Fruit fly (Drosophila melanogaster) whole organism, wandering third instar larva: ENCODE measurements around the gene CG18748.

Experiments
- Abd-B ChIP-seq: fragments of >200 bp; optimal IDR thresholded peaks from 2 replicates; lab custom pipeline; 2017; ENCODE audit warnings: missing biosample characterization, missing genetic modification characterization
- CG32264 ChIP-seq: fragments of 200-800 bp; sonication (Bioruptor generic); optimal IDR thresholded peaks from 2 replicates; lab custom pipeline; 2016; ENCODE audit warnings: missing biosample characterization, missing genetic modification characterization
- CrebA ChIP-seq: fragments of 200-800 bp; sonication (Bioruptor generic); optimal IDR thresholded peaks from 2 replicates; lab custom pipeline; 2016; ENCODE audit warnings: missing biosample characterization, mild to moderate bottlenecking, missing genetic modification characterization, borderline replicate concordance
- Dif ChIP-seq: fragments of 200-275, 200-300 bp; sonication (Bioruptor generic); optimal IDR thresholded peaks from 2 replicates; lab custom pipeline; 2018; ENCODE audit warnings: missing biosample characterization, missing genetic modification characterization; ENCODE audit not compliant: partially characterized antibody
- GATAd ChIP-seq: sonication (Bioruptor generic); optimal IDR thresholded peaks from 2 replicates; lab custom pipeline; 2016; ENCODE audit warnings: missing biosample characterization, missing genetic modification characterization
- Hnf4 ChIP-seq: fragments of 200-800 bp; sonication (Bioruptor generic); optimal IDR thresholded peaks from 2 replicates; lab custom pipeline; 2016; ENCODE audit warnings: missing biosample characterization, mild to moderate bottlenecking, missing genetic modification characterization
- Hr83 ChIP-seq: fragments of 200-300 bp; sonication (Bioruptor generic); optimal IDR thresholded peaks from 2 replicates; lab custom pipeline; 2016; ENCODE audit warnings: missing biosample characterization, mild to moderate bottlenecking, missing genetic modification characterization, moderate library complexity; ENCODE audit not compliant: poor library complexity, severe bottlenecking
- Myc ChIP-seq: fragments of >200 bp; optimal IDR thresholded peaks from 2 replicates; lab custom pipeline; 2017
- N ChIP-seq: fragments of >200 bp; optimal IDR thresholded peaks from 2 replicates; lab custom pipeline; 2018; ENCODE audit warnings: missing biosample characterization, missing external identifiers, missing genetic modification characterization
- Rel ChIP-seq, 2 experiments: fragments of 200-800 bp; sonication (Bioruptor generic) in 1 of 2; optimal IDR thresholded peaks; 2 replicates in 1 of 2; 3 replicates in 1 of 2; lab custom pipeline; 2016 to 2019; ENCODE audit warnings: mild to moderate bottlenecking in 2 of 2, missing biosample characterization in 2 of 2, missing genetic modification characterization in 2 of 2, moderate library complexity in 1 of 2
- Sp1 ChIP-seq: fragments of 200-800 bp; sonication (Bioruptor generic); optimal IDR thresholded peaks from 3 replicates; lab custom pipeline; 2019; ENCODE audit warnings: missing biosample characterization, mild to moderate bottlenecking, missing genetic modification characterization, moderate library complexity
- Vsx2 ChIP-seq: fragments of 200-300, 225-300 bp; sonication (Bioruptor generic); optimal IDR thresholded peaks from 2 replicates; lab custom pipeline; 2018; ENCODE audit warnings: missing biosample characterization, missing genetic modification characterization; ENCODE audit not compliant: partially characterized antibody
- br ChIP-seq: fragments of 200-800 bp; sonication (Bioruptor generic); optimal IDR thresholded peaks from 2 replicates; lab custom pipeline; 2016; ENCODE audit warnings: missing biosample characterization, missing genetic modification characterization
- brk ChIP-seq: fragments of 200-800 bp; sonication (Bioruptor generic); optimal IDR thresholded peaks from 2 replicates; lab custom pipeline; 2016; ENCODE audit warnings: missing biosample characterization, mild to moderate bottlenecking, missing genetic modification characterization
- dmrt93B ChIP-seq: fragments of 200-800 bp; sonication (Bioruptor generic); optimal IDR thresholded peaks from 2 replicates; lab custom pipeline; 2018; ENCODE audit warnings: missing biosample characterization, mild to moderate bottlenecking, missing genetic modification characterization
- dsf ChIP-seq: sonication (Bioruptor generic); optimal IDR thresholded peaks from 2 replicates; lab custom pipeline; 2016; ENCODE audit warnings: missing biosample characterization, missing genetic modification characterization, borderline replicate concordance
- ey ChIP-seq: fragments of 200-800 bp; sonication (Bioruptor generic); optimal IDR thresholded peaks from 2 replicates; lab custom pipeline; 2016; ENCODE audit warnings: missing biosample characterization, missing genetic modification characterization
- foxo ChIP-seq, 2 experiments: fragments of 200-800 bp; sonication (Bioruptor generic); optimal IDR thresholded peaks; 2 replicates in 1 of 2; 3 replicates in 1 of 2; lab custom pipeline; 2016 to 2017; ENCODE audit warnings: missing biosample characterization in 2 of 2, missing genetic modification characterization in 2 of 2
- h ChIP-seq: fragments of 200-800 bp; sonication (Bioruptor generic); optimal IDR thresholded peaks from 3 replicates; lab custom pipeline; 2016; ENCODE audit warnings: missing biosample characterization, mild to moderate bottlenecking, missing genetic modification characterization
- jim ChIP-seq: fragments of 175-275, 200-325 bp; sonication (Bioruptor generic); optimal IDR thresholded peaks from 2 replicates; lab custom pipeline; 2016; ENCODE audit warnings: missing biosample characterization, mild to moderate bottlenecking, missing genetic modification characterization
- lola ChIP-seq: fragments of >200 bp; optimal IDR thresholded peaks from 2 replicates; lab custom pipeline; 2017; ENCODE audit warnings: missing biosample characterization, missing genetic modification characterization
- psq ChIP-seq: fragments of 200-800 bp; sonication (Bioruptor generic); optimal IDR thresholded peaks from 3 replicates; lab custom pipeline; 2017; ENCODE audit warnings: missing biosample characterization, mild to moderate bottlenecking, missing genetic modification characterization, moderate library complexity
- rgr ChIP-seq: fragments of 200-800 bp; sonication (Bioruptor generic); optimal IDR thresholded peaks from 3 replicates; lab custom pipeline; 2016; ENCODE audit warnings: missing biosample characterization, mild to moderate bottlenecking, missing genetic modification characterization
- sage ChIP-seq: fragments of 200-800 bp; sonication (Bioruptor generic); optimal IDR thresholded peaks from 2 replicates; lab custom pipeline; 2016; ENCODE audit warnings: missing biosample characterization, mild to moderate bottlenecking, missing genetic modification characterization
- sv ChIP-seq: fragments of 200-800 bp; sonication (Bioruptor generic); optimal IDR thresholded peaks from 3 replicates; lab custom pipeline; 2016; ENCODE audit warnings: missing biosample characterization, missing genetic modification characterization
- tai ChIP-seq: sonication (Bioruptor generic); optimal IDR thresholded peaks from 2 replicates; lab custom pipeline; 2016; ENCODE audit warnings: missing biosample characterization, missing genetic modification characterization
- usp ChIP-seq: fragments of >200 bp; optimal IDR thresholded peaks from 2 replicates; lab custom pipeline; 2017; ENCODE audit warnings: missing biosample characterization, missing genetic modification characterization
- woc ChIP-seq: sonication (Bioruptor generic); optimal IDR thresholded peaks from 2 replicates; lab custom pipeline; 2016; ENCODE audit warnings: missing biosample characterization, mild to moderate bottlenecking, missing genetic modification characterization

The CG18748 gene

dm6 chr3R:7802693-7803092 is 15.0 kb upstream of the CG18748 start, which contains the start of gene CG3014:
Gene CG3014, minus strand, starts transcription at chr3R:7802793.
- no peak for TF ChIP-seq lola (GFP tag; lab: Kevin White, UChicago)
- TF ChIP-seq, all 38 proteins: peak for 0

dm6 chr3R:7798525-7798924 is 10.8 kb upstream of the CG18748 start, which contains the start of gene CG18744:
Gene CG18744, minus strand, starts transcription at chr3R:7798771.
- TF ChIP-seq dsf (GFP tag; lab: Kevin White, UChicago): no peak
- no peak for TF ChIP-seq GATAd
- no peak for TF ChIP-seq h (GFP tag; lab: Kevin White, UChicago)
- TF ChIP-seq tai: no peak
- TF ChIP-seq br (GFP tag; lab: Kevin White, UChicago): no peak
- no peak for TF ChIP-seq brk (GFP tag; lab: Kevin White, UChicago)
- TF ChIP-seq Hnf4 (GFP tag; lab: Kevin White, UChicago): no peak

DNA sequence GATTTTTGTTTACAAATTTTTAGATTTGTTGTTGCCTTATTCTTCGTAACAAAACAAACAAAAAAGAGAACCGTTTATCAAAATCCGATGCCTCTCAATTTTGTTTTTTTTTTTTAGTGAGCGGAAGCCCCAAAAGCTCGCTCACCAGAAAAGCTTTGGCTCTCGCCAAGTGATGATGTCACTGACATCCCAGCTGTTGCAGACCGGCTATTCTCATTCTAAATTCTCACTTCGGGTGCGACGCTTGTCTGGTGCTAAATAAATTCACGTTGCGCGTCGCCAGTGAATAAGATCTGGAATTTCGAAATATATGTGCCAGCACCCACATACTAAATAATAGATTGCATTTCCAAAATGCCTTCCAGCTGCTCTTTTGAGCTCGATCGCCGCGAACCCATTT is 6.1 kb upstream of the CG18748 start, which contains the start of gene CG2641:
Gene CG2641, plus strand, starts transcription at position 215 of the 400 bp plus-strand sequence.
- no peak for TF ChIP-seq tai
- TF ChIP-seq dmrt93B: no peak
- no peak for TF ChIP-seq dsf (GFP tag; lab: Kevin White, UChicago)
- no peak for TF ChIP-seq ey (GFP tag; lab: Kevin White, UChicago)
- peak in 1 of 2 experiments; percentile 80 for TF ChIP-seq foxo (GFP tag; optimal IDR thresholded peaks at IDR 0.05; lab: Kevin White, UChicago)
- TF ChIP-seq CrebA: peak; percentile 92
- peak; percentile 36 for TF ChIP-seq CG32264 (GFP tag; lab: Kevin White, UChicago)
- TF ChIP-seq lola (GFP tag; lab: Kevin White, UChicago): no peak
- peak; percentile 16 for TF ChIP-seq Vsx2 (GFP tag; lab: Kevin White, UChicago)
- peak; percentile 38 for TF ChIP-seq Dif
- peak; percentile 95 for TF ChIP-seq Rel (GFP tag; optimal IDR thresholded peaks at IDR 0.05; lab: Kevin White, UChicago)
- TF ChIP-seq Rel (tag; optimal IDR thresholded peaks at IDR 0.05; lab: Kevin White, UChicago): no peak
- TF ChIP-seq woc (GFP tag; lab: Kevin White, UChicago): no peak
- TF ChIP-seq sv (GFP tag; lab: Kevin White, UChicago): no peak
- TF ChIP-seq sage (GFP tag; lab: Kevin White, UChicago): peak; percentile 58
- TF ChIP-seq Hr83 (GFP tag; lab: Kevin White, UChicago): no peak
- peak; percentile 48 for TF ChIP-seq Sp1 (GFP tag; lab: Kevin White, UChicago)
- TF ChIP-seq N: no peak
- TF ChIP-seq Myc (lab: Kevin White, UChicago): no peak
- no peak for TF ChIP-seq jim
- TF ChIP-seq usp (GFP tag; lab: Kevin White, UChicago): no peak
- TF ChIP-seq rgr (GFP tag; lab: Kevin White, UChicago): no peak
- TF ChIP-seq h (GFP tag; lab: Kevin White, UChicago): no peak
- peak; percentile 34 for TF ChIP-seq brk (GFP tag; lab: Kevin White, UChicago)
- no peak for TF ChIP-seq psq (GFP tag; lab: Kevin White, UChicago)

DNA sequence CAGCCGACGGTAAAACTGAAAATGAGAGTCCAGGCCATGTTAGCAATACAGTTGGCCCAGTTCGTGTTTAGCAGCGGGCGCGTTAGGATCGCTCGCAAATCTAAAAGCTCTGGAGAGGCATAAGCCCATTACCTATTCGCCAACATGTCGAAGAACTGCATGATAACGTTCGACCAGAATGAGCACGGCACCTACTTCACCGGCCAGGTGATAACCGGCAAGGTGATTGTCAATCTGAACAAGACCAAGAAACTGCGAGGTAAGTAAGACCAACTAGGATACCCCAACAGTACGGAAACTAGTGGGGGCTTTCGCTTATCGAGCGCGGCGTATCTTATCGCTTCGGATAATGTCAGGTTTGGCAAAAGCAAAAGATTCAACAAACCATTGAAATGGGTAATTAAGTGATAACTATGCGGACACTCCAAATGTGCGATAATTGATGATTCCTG is 2.9 kb upstream of the CG18748 start, which contains the start of gene CG10086:
Gene CG10086, plus strand, starts transcription at position 51 of the 452 bp plus-strand sequence.
- TF ChIP-seq h (GFP tag; lab: Kevin White, UChicago) (peak; percentile 22), foxo (GFP tag; optimal IDR thresholded peaks at IDR 0.05; lab: Kevin White, UChicago) (no peak), GATAd (no peak), Rel (GFP tag; optimal IDR thresholded peaks at IDR 0.05; lab: Kevin White, UChicago) (no peak), Rel (tag; optimal IDR thresholded peaks at IDR 0.05; lab: Kevin White, UChicago) (peak; percentile 2), Abd-B (GFP tag; lab: Kevin White, UChicago) (no peak), CrebA (no peak), jim (no peak), lola (GFP tag; lab: Kevin White, UChicago) (no peak)

- TF ChIP-seq Sp1 (GFP tag; lab: Kevin White, UChicago): no peak
- no peak for TF ChIP-seq sv (GFP tag; lab: Kevin White, UChicago)
- TF ChIP-seq Abd-B (GFP tag; lab: Kevin White, UChicago): no peak
- no peak for TF ChIP-seq CG32264 (GFP tag; lab: Kevin White, UChicago)
- TF ChIP-seq Hnf4 (GFP tag; lab: Kevin White, UChicago): no peak
- no peak for TF ChIP-seq ey (GFP tag; lab: Kevin White, UChicago)
- TF ChIP-seq N: no peak
- TF ChIP-seq sage (GFP tag; lab: Kevin White, UChicago): no peak
Observed at dm6 chr3R:7790087-7790486, 2.4 kb upstream of the CG18748 start, which contains the start of gene CG18746. Gene CG18746, minus strand, starts transcription at chr3R:7790187.
